Comparison of ENCODE assay signal across 5 worm cellular contexts in the genomic region with DNA sequence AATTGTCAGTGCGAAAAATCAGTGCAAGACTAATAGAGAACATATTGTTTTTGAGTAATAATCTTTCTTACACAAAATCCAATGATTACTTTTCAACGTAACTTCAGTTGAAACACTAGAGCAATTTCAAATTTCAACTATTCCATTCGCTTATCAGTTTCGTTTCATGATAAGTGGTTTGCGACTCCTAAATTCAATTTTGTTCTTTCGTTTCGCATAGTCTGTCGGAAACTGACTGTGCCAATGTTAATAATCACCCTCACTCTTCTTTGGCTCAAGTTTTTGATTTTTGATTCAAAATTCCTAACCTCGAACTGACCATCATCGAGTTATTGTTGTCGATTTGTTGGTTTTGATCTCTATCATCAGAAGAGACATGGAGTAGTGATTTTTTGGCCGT.
TF ChIP-seq lines count a peak whose summit lies in the region.

No protein-coding gene starts in this region.

TF ChIP-seq in whole organism, L1 larva, 84 proteins besides CTCF, POLR2A, EP300 and RAD21:
- TF ChIP-seq F16B12.6 (tag; optimal IDR thresholded peaks at IDR 0.05; lab: Kevin White, UChicago), result no peak
- TF ChIP-seq ztf-11 (tag; optimal IDR thresholded peaks at IDR 0.05; lab: Kevin White, UChicago), result no peak
- no peak for TF ChIP-seq efl-1 (optimal IDR thresholded peaks at IDR 0.05; lab: Kevin White, UChicago)
- TF ChIP-seq efl-1 (GFP tag; optimal IDR thresholded peaks at IDR 0.05 in 1 of 2; lab: Kevin White, UChicago), result peak in 1 of 2 experiments; percentile 40
- no peak for TF ChIP-seq nhr-76 (tag; optimal IDR thresholded peaks at IDR 0.05; lab: Kevin White, UChicago)
- no peak for TF ChIP-seq blmp-1 (tag; optimal IDR thresholded peaks at IDR 0.05; lab: Kevin White, UChicago)
- TF ChIP-seq lsy-2 (tag; optimal IDR thresholded peaks at IDR 0.05; lab: Kevin White, UChicago), result no peak
- no peak for TF ChIP-seq nhr-47 (tag; optimal IDR thresholded peaks at IDR 0.05; lab: Kevin White, UChicago)
- no peak for TF ChIP-seq vab-15 (tag; optimal IDR thresholded peaks at IDR 0.05; lab: Kevin White, UChicago)
- TF ChIP-seq pag-3 (tag; optimal IDR thresholded peaks at IDR 0.05; lab: Kevin White, UChicago; ENCODE audit: borderline replicate concordance, insufficient read depth), result no peak
- TF ChIP-seq elt-2 (tag; optimal IDR thresholded peaks at IDR 0.05; lab: Kevin White, UChicago), result peak; percentile 31
- no peak for TF ChIP-seq alr-1 (tag; optimal IDR thresholded peaks at IDR 0.05; lab: Kevin White, UChicago; ENCODE audit: borderline replicate concordance)

TF ChIP-seq in whole organism, L2 larva, 48 proteins besides CTCF, POLR2A, EP300 and RAD21:
- TF ChIP-seq ama-1 (optimal IDR thresholded peaks at IDR 0.05; lab: Kevin White, UChicago) (no peak), fos-1 (tag; optimal IDR thresholded peaks at IDR 0.05; lab: Kevin White, UChicago) (peak; percentile 71)

TF ChIP-seq in whole organism, L3 larva, 47 proteins besides CTCF, POLR2A, EP300 and RAD21:
- no peak for TF ChIP-seq tbx-2 (tag; optimal IDR thresholded peaks at IDR 0.05; lab: Kevin White, UChicago)
- no peak for TF ChIP-seq unc-62 (GFP tag; optimal IDR thresholded peaks at IDR 0.05; lab: Kevin White, UChicago)
- no peak for TF ChIP-seq nhr-12 (tag; optimal IDR thresholded peaks at IDR 0.05; lab: Kevin White, UChicago)
- no peak for TF ChIP-seq mml-1 (tag; optimal IDR thresholded peaks at IDR 0.05; lab: Kevin White, UChicago)
- TF ChIP-seq ceh-9 (tag; optimal IDR thresholded peaks at IDR 0.05; lab: Kevin White, UChicago), result no peak
- no peak for TF ChIP-seq eor-1 (tag; optimal IDR thresholded peaks at IDR 0.05; lab: Kevin White, UChicago)
- no peak for TF ChIP-seq ama-1 (optimal IDR thresholded peaks at IDR 0.05; lab: Kevin White, UChicago)
- TF ChIP-seq pqm-1 (tag; optimal IDR thresholded peaks at IDR 0.05; lab: Kevin White, UChicago), result peak; percentile 85
- TF ChIP-seq ceh-28 (tag; optimal IDR thresholded peaks at IDR 0.05; lab: Kevin White, UChicago), result no peak
- TF ChIP-seq ztf-4 (tag; optimal IDR thresholded peaks at IDR 0.05; lab: Kevin White, UChicago), result no peak
- TF ChIP-seq elt-2 (tag; optimal IDR thresholded peaks at IDR 0.05; lab: Kevin White, UChicago), result peak; percentile 68
- TF ChIP-seq nhr-23 (tag; optimal IDR thresholded peaks at IDR 0.05; lab: Kevin White, UChicago), result no peak
- TF ChIP-seq lsy-12 (tag; optimal IDR thresholded peaks at IDR 0.05; lab: Kevin White, UChicago), result no peak
- TF ChIP-seq R02D3.7 (tag; optimal IDR thresholded peaks at IDR 0.05; lab: Kevin White, UChicago), result no peak
- no peak for TF ChIP-seq fkh-2 (tag; optimal IDR thresholded peaks at IDR 0.05; lab: Kevin White, UChicago)

TF ChIP-seq in whole organism, L4 larva, 104 proteins besides CTCF, POLR2A, EP300 and RAD21:
- no peak for TF ChIP-seq zip-11 (GFP tag; IDR thresholded peaks at IDR 0.05; lab: Robert Waterston, UW)
- TF ChIP-seq nhr-28 (tag; optimal IDR thresholded peaks at IDR 0.05; lab: Kevin White, UChicago), result peak; percentile 51
- peak; percentile 89 for TF ChIP-seq pqm-1 (tag; optimal IDR thresholded peaks at IDR 0.05; lab: Kevin White, UChicago)
- no peak for TF ChIP-seq daf-16 (GFP tag; optimal IDR thresholded peaks at IDR 0.05; lab: Kevin White, UChicago)
- peak; percentile 36 for TF ChIP-seq daf-16 (tag; optimal IDR thresholded peaks at IDR 0.05; lab: Kevin White, UChicago)
- TF ChIP-seq dmd-6 (GFP tag; IDR thresholded peaks at IDR 0.05; lab: Robert Waterston, UW), result peak; percentile 42; the same call in 1 of the 2 replicates
- TF ChIP-seq dve-1 (tag; optimal IDR thresholded peaks at IDR 0.05; lab: Kevin White, UChicago; ENCODE audit: insufficient read depth), result peak; percentile 13
- no peak for TF ChIP-seq zfp-2 (tag; optimal IDR thresholded peaks at IDR 0.05; lab: Kevin White, UChicago)
- TF ChIP-seq Y5F2A.4 (GFP tag; optimal IDR thresholded peaks at IDR 0.05; lab: Kevin White, UChicago), result no peak

TF ChIP-seq in whole organism, young adult, 124 proteins besides CTCF, POLR2A, EP300 and RAD21:
- TF ChIP-seq ztf-6 (GFP tag; IDR thresholded peaks at IDR 0.05; lab: Robert Waterston, UW) (no peak), F33H1.4 (GFP tag; IDR thresholded peaks at IDR 0.05; lab: Robert Waterston, UW) (no peak), nhr-80 (tag; optimal IDR thresholded peaks at IDR 0.05; lab: Kevin White, UChicago) (peak; percentile 80), ceh-27 (GFP tag; optimal IDR thresholded peaks at IDR 0.05; lab: Kevin White, UChicago) (no peak)
